Worm (Caenorhabditis elegans) whole organism, mixed stage, embryonic: ENCODE results near the gene Y49E10.25.

Source experiments
- M03D4.4 ChIP-seq: sonication (generic microtip); optimal IDR thresholded peaks from 2 replicates; lab custom pipeline; 2017; ENCODE audit warnings: mild to moderate bottlenecking, missing genetic modification characterization, missing compliant biosample characterization
- blmp-1 ChIP-seq: fragments of 150-350 bp; optimal IDR thresholded peaks from 2 replicates; lab custom pipeline; 2014; ENCODE audit warnings: missing biosample characterization, missing genetic modification characterization
- ceh-39 ChIP-seq: fragments of 150-350 bp; optimal IDR thresholded peaks from 2 replicates; lab custom pipeline; 2014; ENCODE audit warnings: missing biosample characterization, missing genetic modification characterization
- ceh-43 ChIP-seq: fragments of 200-800 bp; sonication (Bioruptor generic); optimal IDR thresholded peaks from 2 replicates; lab custom pipeline; 2018; ENCODE audit warnings: mild to moderate bottlenecking, missing genetic modification characterization, moderate library complexity, missing compliant biosample characterization
- ceh-83 ChIP-seq: fragments of 200-800 bp; sonication (Bioruptor generic); optimal IDR thresholded peaks from 2 replicates; lab custom pipeline; 2018; ENCODE audit warnings: mild to moderate bottlenecking, missing genetic modification characterization, missing compliant biosample characterization
- ces-1 ChIP-seq: fragments of 150-350 bp; optimal IDR thresholded peaks from 2 replicates; lab custom pipeline; 2014; ENCODE audit warnings: missing biosample characterization, missing genetic modification reagents, missing genetic modification characterization
- elt-1 ChIP-seq: sonication (generic microtip); optimal IDR thresholded peaks from 2 replicates; lab custom pipeline; 2017; ENCODE audit warnings: missing genetic modification characterization, mild to moderate bottlenecking, missing compliant biosample characterization, antibody characterized with exemption, moderate library complexity, borderline replicate concordance; ENCODE audit not compliant: insufficient read depth
- elt-3 ChIP-seq: fragments of 150-350 bp; optimal IDR thresholded peaks from 2 replicates; lab custom pipeline; 2014; ENCODE audit warnings: missing biosample characterization, missing genetic modification characterization
- flh-1 ChIP-seq: fragments of 200-800 bp; sonication (Bioruptor generic); optimal IDR thresholded peaks from 2 replicates; lab custom pipeline; 2018; ENCODE audit warnings: mild to moderate bottlenecking, missing genetic modification characterization, moderate library complexity, missing compliant biosample characterization
- ham-2 ChIP-seq: fragments of 200-800 bp; sonication (Bioruptor generic); optimal IDR thresholded peaks from 2 replicates; lab custom pipeline; 2018; ENCODE audit warnings: mild to moderate bottlenecking, missing genetic modification characterization, missing compliant biosample characterization
- hlh-1 ChIP-seq: fragments of 150-350 bp; optimal IDR thresholded peaks from 2 replicates; lab custom pipeline; 2014; ENCODE audit warnings: missing biosample characterization, missing genetic modification reagents, missing genetic modification characterization
- lin-13 ChIP-seq: fragments of 150-350 bp; optimal IDR thresholded peaks from 2 replicates; lab custom pipeline; 2014; ENCODE audit warnings: missing biosample characterization, missing genetic modification characterization
- lin-32 ChIP-seq: fragments of 200-800 bp; sonication (Bioruptor generic); optimal IDR thresholded peaks from 2 replicates; lab custom pipeline; 2018; ENCODE audit warnings: mild to moderate bottlenecking, missing genetic modification characterization, missing compliant biosample characterization
- lsy-2 ChIP-seq: fragments of 150-350 bp; optimal IDR thresholded peaks from 2 replicates; lab custom pipeline; 2014; ENCODE audit warnings: missing biosample characterization, missing genetic modification characterization
- mab-5 ChIP-seq: fragments of 150-350 bp; optimal IDR thresholded peaks from 2 replicates; lab custom pipeline; 2014; ENCODE audit warnings: missing biosample characterization, missing genetic modification characterization
- mep-1 ChIP-seq: fragments of 150-350 bp; optimal IDR thresholded peaks from 2 replicates; lab custom pipeline; 2017; ENCODE audit warnings: missing biosample characterization, missing genetic modification reagents, missing genetic modification characterization, inconsistent platforms
- mls-2 ChIP-seq: sonication (generic microtip); optimal IDR thresholded peaks from 2 replicates; lab custom pipeline; 2016; ENCODE audit warnings: mild to moderate bottlenecking, missing genetic modification characterization, moderate library complexity, missing compliant biosample characterization
- nhr-12 ChIP-seq: fragments of 150-350 bp; optimal IDR thresholded peaks from 2 replicates; lab custom pipeline; 2014; ENCODE audit warnings: missing biosample characterization, missing genetic modification characterization
- nhr-28 ChIP-seq: fragments of 150-350 bp; optimal IDR thresholded peaks from 2 replicates; lab custom pipeline; 2014; ENCODE audit warnings: missing biosample characterization, missing genetic modification characterization
- nhr-76 ChIP-seq: sonication (generic microtip); optimal IDR thresholded peaks from 2 replicates; lab custom pipeline; 2017; ENCODE audit warnings: missing biosample characterization, missing genetic modification characterization
- pha-4 ChIP-seq: fragments of 150-350 bp; optimal IDR thresholded peaks from 2 replicates; lab custom pipeline; 2018; ENCODE audit warnings: missing biosample characterization, missing genetic modification reagents, missing genetic modification characterization
- snpc-4 ChIP-seq: fragments of 150-350 bp; optimal IDR thresholded peaks from 2 replicates; lab custom pipeline; 2014; ENCODE audit warnings: missing biosample characterization, missing genetic modification characterization
- tbx-8 ChIP-seq: fragments of 200-800 bp; sonication (Bioruptor generic); optimal IDR thresholded peaks from 2 replicates; lab custom pipeline; 2018; ENCODE audit warnings: mild to moderate bottlenecking, missing genetic modification characterization, moderate library complexity, missing compliant biosample characterization
- unc-120 ChIP-seq: sonication (generic microtip); optimal IDR thresholded peaks from 2 replicates; lab custom pipeline; 2017; ENCODE audit warnings: missing genetic modification characterization, missing compliant biosample characterization; ENCODE audit not compliant: poor library complexity, severe bottlenecking
- unc-39 ChIP-seq: fragments of 150-350 bp; optimal IDR thresholded peaks from 2 replicates; lab custom pipeline; 2014; ENCODE audit warnings: missing biosample characterization, missing genetic modification characterization
- unc-62 ChIP-seq: fragments of 150-350 bp; optimal IDR thresholded peaks from 2 replicates; lab custom pipeline; 2014; ENCODE audit warnings: missing biosample characterization, missing genetic modification reagents, missing genetic modification characterization
- zip-8 ChIP-seq: fragments of 150-350 bp; optimal IDR thresholded peaks from 2 replicates; lab custom pipeline; 2014; ENCODE audit warnings: missing biosample characterization, missing genetic modification characterization
- ztf-11 ChIP-seq: fragments of 150-350 bp; optimal IDR thresholded peaks from 2 replicates; lab custom pipeline; 2014; ENCODE audit warnings: missing biosample characterization, missing genetic modification characterization

Gene Y49E10.25

ce11 chrIII:12445991-12446502, 45.8 kb downstream of the Y49E10.25 start, which contains the start of gene Y49E10.18:
Gene Y49E10.18 (minus strand): TSS chrIII:12446106.
- TF ChIP-seq lin-32 (GFP tag; lab: Kevin White, UChicago) (no peak), elt-3 (no peak), nhr-28 (tag; lab: Kevin White, UChicago) (no peak), blmp-1 (tag; lab: Kevin White, UChicago) (no peak), lsy-2 (tag; lab: Kevin White, UChicago) (no peak), tbx-8 (no peak), lin-13 (tag; lab: Kevin White, UChicago) (no peak), ztf-11 (no peak), ceh-39 (no peak), ceh-83 (no peak), mab-5 (tag; lab: Kevin White, UChicago) (no peak), M03D4.4 (tag; lab: Kevin White, UChicago) (no peak), pha-4 (tag; lab: Kevin White, UChicago) (no peak), elt-1 (no peak), ces-1 (GFP tag; lab: Kevin White, UChicago) (no peak), mls-2 (tag; lab: Kevin White, UChicago) (no peak), ceh-43 (GFP tag; lab: Kevin White, UChicago) (no peak), ham-2 (no peak), hlh-1 (tag; lab: Kevin White, UChicago) (no peak)

ce11 chrIII:12445223-12445622, 46.7 kb downstream of the Y49E10.25 start:
- TF ChIP-seq elt-1 (no peak), unc-39 (no peak), ces-1 (GFP tag; lab: Kevin White, UChicago) (no peak), unc-120 (tag; lab: Kevin White, UChicago) (no peak), ztf-11 (no peak), mls-2 (tag; lab: Kevin White, UChicago) (no peak), lin-32 (GFP tag; lab: Kevin White, UChicago) (no peak), tbx-8 (no peak), mab-5 (tag; lab: Kevin White, UChicago) (no peak), mep-1 (tag; lab: Kevin White, UChicago) (no peak), nhr-28 (tag; lab: Kevin White, UChicago) (no peak), nhr-12 (no peak)
- TF ChIP-seq, all 35 proteins: peak for 0

ce11 chrIII:12443880-12444279, 48.0 kb downstream of the Y49E10.25 start:
- no peak for TF ChIP-seq hlh-1 (tag; lab: Kevin White, UChicago)
- no peak for TF ChIP-seq lsy-2 (tag; lab: Kevin White, UChicago)
- no peak for TF ChIP-seq lin-13 (tag; lab: Kevin White, UChicago)
- no peak for TF ChIP-seq ztf-11
- no peak for TF ChIP-seq zip-8 (tag; lab: Kevin White, UChicago)
- no peak for TF ChIP-seq ceh-43 (GFP tag; lab: Kevin White, UChicago)
- no peak for TF ChIP-seq ceh-39
- no peak for TF ChIP-seq elt-1
- no peak for TF ChIP-seq nhr-28 (tag; lab: Kevin White, UChicago)
- TF ChIP-seq, all 35 proteins: peak for 0

ce11 chrIII:12439056-12439455, 52.8 kb downstream of the Y49E10.25 start:
- no peak for TF ChIP-seq nhr-76 (tag; lab: Kevin White, UChicago)
- no peak for TF ChIP-seq mls-2 (tag; lab: Kevin White, UChicago)
- no peak for TF ChIP-seq snpc-4
- no peak for TF ChIP-seq blmp-1 (tag; lab: Kevin White, UChicago)
- no peak for TF ChIP-seq unc-39
- no peak for TF ChIP-seq lsy-2 (tag; lab: Kevin White, UChicago)
- no peak for TF ChIP-seq unc-62 (GFP tag; lab: Kevin White, UChicago)
- no peak for TF ChIP-seq zip-8 (tag; lab: Kevin White, UChicago)
- no peak for TF ChIP-seq tbx-8
- TF ChIP-seq lin-32 (GFP tag; lab: Kevin White, UChicago): no peak
- no peak for TF ChIP-seq flh-1 (GFP tag; lab: Kevin White, UChicago)
- TF ChIP-seq ztf-11: no peak
